Fruit fly (Drosophila melanogaster) whole organism, embryonic: ENCODE measurements around the gene jet.

Experiments
- Asciz ChIP-seq: fragments of 200-800 bp; sonication (Bioruptor generic); optimal IDR thresholded peaks from 2 replicates; lab custom pipeline; 2017; ENCODE audit warnings: missing biosample characterization, mild to moderate bottlenecking, missing genetic modification characterization, missing genetic modification reagents
- B-H1 ChIP-seq: fragments of 200-800 bp; sonication (Bioruptor generic); IDR thresholded peaks from 3 replicates; pipeline ENCODE4 v1.3.6; 2022; ENCODE audit warnings: missing biosample characterization, missing genetic modification characterization
- Bgb ChIP-seq: fragments of 200-800 bp; sonication (Bioruptor generic); IDR thresholded peaks from 2 replicates; pipeline ENCODE4 v1.3.6; 2022; ENCODE audit warnings: missing biosample characterization, missing genetic modification characterization; ENCODE audit not compliant: partially characterized antibody
- CG10267 ChIP-seq: fragments of 200-800 bp; sonication (Bioruptor generic); optimal IDR thresholded peaks from 2 replicates; lab custom pipeline; 2018; ENCODE audit warnings: missing biosample characterization, mild to moderate bottlenecking, missing genetic modification characterization, moderate library complexity
- CG12071 ChIP-seq: fragments of 200-800 bp; sonication (Bioruptor generic); optimal IDR thresholded peaks from 3 replicates; lab custom pipeline; 2018; ENCODE audit warnings: missing biosample characterization, mild to moderate bottlenecking, missing genetic modification characterization
- CG12391 ChIP-seq: fragments of 200-800 bp; sonication (Bioruptor generic); optimal IDR thresholded peaks from 3 replicates; lab custom pipeline; 2018; ENCODE audit warnings: missing biosample characterization, mild to moderate bottlenecking, missing genetic modification characterization, moderate library complexity
- CG13894 ChIP-seq: fragments of 200-800 bp; sonication (Bioruptor generic); optimal IDR thresholded peaks from 3 replicates; lab custom pipeline; 2018; ENCODE audit warnings: missing biosample characterization, mild to moderate bottlenecking, missing genetic modification characterization, moderate library complexity
- CG15479 ChIP-seq: fragments of 200-800 bp; sonication (Bioruptor generic); optimal IDR thresholded peaks from 3 replicates; lab custom pipeline; 2019; ENCODE audit warnings: missing biosample characterization, mild to moderate bottlenecking, missing genetic modification characterization, moderate library complexity
- CG16813 ChIP-seq: fragments of 200-800 bp; sonication (Bioruptor generic); IDR thresholded peaks from 3 replicates; pipeline ENCODE4 v1.3.6; 2022; ENCODE audit warnings: missing biosample characterization, missing genetic modification characterization; ENCODE audit not compliant: partially characterized antibody
- CG17328 ChIP-seq: fragments of 200-800 bp; sonication (Bioruptor generic); IDR thresholded peaks from 2 replicates; pipeline ENCODE4 v1.3.6; 2022; ENCODE audit warnings: missing biosample characterization, missing genetic modification characterization
- CG2202 ChIP-seq: fragments of 200-800 bp; sonication (Bioruptor generic); optimal IDR thresholded peaks from 2 replicates; lab custom pipeline; 2018; ENCODE audit warnings: missing biosample characterization, mild to moderate bottlenecking, missing genetic modification characterization
- CG2712 ChIP-seq: fragments of 200-800 bp; optimal IDR thresholded peaks from 3 replicates; lab custom pipeline; 2019; ENCODE audit warnings: missing biosample characterization, mild to moderate bottlenecking, missing genetic modification characterization, moderate library complexity
- CG32532 ChIP-seq: fragments of 200-800 bp; sonication (Bioruptor generic); IDR thresholded peaks from 2 replicates; pipeline ENCODE4 v1.3.6; 2022; ENCODE audit warnings: missing biosample characterization, missing genetic modification characterization
- CG33557 ChIP-seq: fragments of 200-800 bp; sonication (Bioruptor generic); optimal IDR thresholded peaks from 2 replicates; lab custom pipeline; 2019; ENCODE audit warnings: missing biosample characterization, mild to moderate bottlenecking, missing genetic modification characterization, moderate library complexity
- CG6175 ChIP-seq: fragments of 200-800 bp; sonication (Bioruptor generic); IDR thresholded peaks from 3 replicates; pipeline ENCODE4 v1.3.6; 2022; ENCODE audit warnings: missing biosample characterization, missing genetic modification characterization
- CTCF ChIP-seq: fragments of 200-800 bp; sonication (Bioruptor generic); optimal IDR thresholded peaks from 2 replicates; lab custom pipeline; 2017; ENCODE audit warnings: missing biosample characterization, mild to moderate bottlenecking, missing genetic modification characterization, moderate library complexity
- Eip74EF ChIP-seq, 2 experiments: fragments of 200-800 bp in 1 of 2; fragments of >200 bp in 1 of 2; sonication (Bioruptor generic) in 1 of 2; optimal IDR thresholded peaks; 2 replicates each; lab custom pipeline; 2017 to 2019; ENCODE audit warnings: missing biosample characterization in 2 of 2, missing genetic modification characterization in 2 of 2, mild to moderate bottlenecking in 1 of 2, moderate library complexity in 1 of 2
- Hand ChIP-seq: fragments of 200-800 bp; sonication (Bioruptor generic); optimal IDR thresholded peaks from 2 replicates; lab custom pipeline; 2017; ENCODE audit warnings: mild to moderate bottlenecking, missing biosample characterization, missing genetic modification reagents, missing genetic modification characterization
- Hmx ChIP-seq: fragments of 200-800 bp; sonication (Bioruptor generic); optimal IDR thresholded peaks from 2 replicates; lab custom pipeline; 2016; ENCODE audit warnings: missing biosample characterization, missing genetic modification characterization
- Hsf ChIP-seq: fragments of 200-800 bp; sonication (Bioruptor generic); optimal IDR thresholded peaks from 3 replicates; lab custom pipeline; 2016; ENCODE audit warnings: missing biosample characterization, missing genetic modification characterization
- Mad ChIP-seq: fragments of 200-800 bp; sonication (Bioruptor generic); optimal IDR thresholded peaks from 2 replicates; lab custom pipeline; 2016; ENCODE audit warnings: missing biosample characterization, missing genetic modification characterization
- Med ChIP-seq: fragments of 200-800 bp; sonication (Bioruptor generic); peaks from one replicate; lab custom pipeline; 2016; ENCODE audit warnings: missing biosample characterization, missing genetic modification characterization, mild to moderate bottlenecking, inconsistent platforms, moderate library complexity
- Mrtf ChIP-seq: fragments of 200-800 bp; sonication (Bioruptor generic); IDR thresholded peaks from 3 replicates; pipeline ENCODE4 v1.3.6; 2022; ENCODE audit warnings: missing biosample characterization, missing genetic modification characterization
- Opbp ChIP-seq: fragments of 200-800 bp; sonication (Bioruptor generic); IDR thresholded peaks from 3 replicates; pipeline ENCODE4 v1.3.6; 2022; ENCODE audit warnings: missing biosample characterization, missing genetic modification characterization; ENCODE audit not compliant: partially characterized antibody
- Pdp1 ChIP-seq, 2 experiments: fragments of 200-800 bp; sonication (Bioruptor generic); optimal IDR thresholded peaks; 3 replicates each; lab custom pipeline; 2016; ENCODE audit warnings: missing biosample characterization in 2 of 2, missing genetic modification characterization in 2 of 2, mild to moderate bottlenecking in 1 of 2, moderate library complexity in 1 of 2
- Ssrp ChIP-seq: fragments of 200-800 bp; sonication (Bioruptor generic); optimal IDR thresholded peaks from 2 replicates; lab custom pipeline; 2018; ENCODE audit warnings: missing biosample characterization, mild to moderate bottlenecking, missing genetic modification characterization, moderate library complexity
- Trl ChIP-seq, 3 experiments: fragments of >200 bp in 2 of 3; fragments of 200-800 bp in 1 of 3; sonication (Bioruptor generic) in 1 of 3; optimal IDR thresholded peaks; 2 replicates in 1 of 3; 3 replicates in 2 of 3; lab custom pipeline; 2016 to 2017; ENCODE audit warnings: missing biosample characterization in 1 of 3, missing genetic modification characterization in 1 of 3
- amos ChIP-seq: fragments of 200-800 bp; sonication (Bioruptor generic); IDR thresholded peaks from 2 replicates; pipeline ENCODE4 v1.3.6; 2022; ENCODE audit warnings: missing biosample characterization, missing genetic modification characterization; ENCODE audit not compliant: partially characterized antibody
- aop ChIP-seq: fragments of 200-800 bp; sonication (Bioruptor generic); IDR thresholded peaks from 2 replicates; pipeline ENCODE4 v1.3.6; 2022; ENCODE audit warnings: missing biosample characterization, missing genetic modification characterization
- ato ChIP-seq: fragments of 200-800 bp; sonication (Bioruptor generic); IDR thresholded peaks from 2 replicates; pipeline ENCODE4 v1.3.6; 2022; ENCODE audit warnings: missing biosample characterization, missing genetic modification characterization; ENCODE audit not compliant: partially characterized antibody
- cas ChIP-seq: fragments of 200-800 bp; sonication (Bioruptor generic); IDR thresholded peaks from 2 replicates; pipeline ENCODE4 v1.3.6; 2022; ENCODE audit warnings: missing biosample characterization, missing genetic modification characterization
- chinmo ChIP-seq: fragments of 200-800 bp; sonication (Bioruptor generic); IDR thresholded peaks from 4 replicates; pipeline ENCODE4 v1.3.6; 2022; ENCODE audit warnings: missing biosample characterization, missing genetic modification characterization; ENCODE audit not compliant: partially characterized antibody
- exex ChIP-seq: fragments of 200-800 bp; sonication (Bioruptor generic); optimal IDR thresholded peaks from 4 replicates; lab custom pipeline; 2018; ENCODE audit warnings: missing biosample characterization, mild to moderate bottlenecking, missing genetic modification characterization, moderate library complexity
- insv ChIP-seq, 2 experiments: fragments of 200-800 bp; sonication (Bioruptor generic); optimal IDR thresholded peaks; 3 replicates each; lab custom pipeline; 2016 to 2018; ENCODE audit warnings: missing biosample characterization in 2 of 2, missing genetic modification characterization in 2 of 2
- rib ChIP-seq: fragments of 200-800 bp; sonication (Bioruptor generic); IDR thresholded peaks from 2 replicates; pipeline ENCODE4 v1.3.6; 2022; ENCODE audit warnings: missing biosample characterization, missing genetic modification characterization
- sd ChIP-seq: fragments of 200-800 bp; sonication (Bioruptor generic); optimal IDR thresholded peaks from 3 replicates; lab custom pipeline; 2018; ENCODE audit warnings: missing biosample characterization, mild to moderate bottlenecking, missing genetic modification characterization, moderate library complexity
- slou ChIP-seq: fragments of 200-800 bp; sonication (Bioruptor generic); optimal IDR thresholded peaks from 3 replicates; lab custom pipeline; 2016; ENCODE audit warnings: missing biosample characterization, missing genetic modification characterization
- slp2 ChIP-seq: fragments of 200-800 bp; sonication (Bioruptor generic); optimal IDR thresholded peaks from 2 replicates; lab custom pipeline; 2016; ENCODE audit warnings: missing biosample characterization, missing genetic modification characterization
- vvl ChIP-seq: fragments of 200-800 bp; sonication (Bioruptor generic); IDR thresholded peaks from 2 replicates; pipeline ENCODE4 v1.3.6; 2022; ENCODE audit warnings: missing biosample characterization, missing genetic modification characterization

The jet gene

DNA sequence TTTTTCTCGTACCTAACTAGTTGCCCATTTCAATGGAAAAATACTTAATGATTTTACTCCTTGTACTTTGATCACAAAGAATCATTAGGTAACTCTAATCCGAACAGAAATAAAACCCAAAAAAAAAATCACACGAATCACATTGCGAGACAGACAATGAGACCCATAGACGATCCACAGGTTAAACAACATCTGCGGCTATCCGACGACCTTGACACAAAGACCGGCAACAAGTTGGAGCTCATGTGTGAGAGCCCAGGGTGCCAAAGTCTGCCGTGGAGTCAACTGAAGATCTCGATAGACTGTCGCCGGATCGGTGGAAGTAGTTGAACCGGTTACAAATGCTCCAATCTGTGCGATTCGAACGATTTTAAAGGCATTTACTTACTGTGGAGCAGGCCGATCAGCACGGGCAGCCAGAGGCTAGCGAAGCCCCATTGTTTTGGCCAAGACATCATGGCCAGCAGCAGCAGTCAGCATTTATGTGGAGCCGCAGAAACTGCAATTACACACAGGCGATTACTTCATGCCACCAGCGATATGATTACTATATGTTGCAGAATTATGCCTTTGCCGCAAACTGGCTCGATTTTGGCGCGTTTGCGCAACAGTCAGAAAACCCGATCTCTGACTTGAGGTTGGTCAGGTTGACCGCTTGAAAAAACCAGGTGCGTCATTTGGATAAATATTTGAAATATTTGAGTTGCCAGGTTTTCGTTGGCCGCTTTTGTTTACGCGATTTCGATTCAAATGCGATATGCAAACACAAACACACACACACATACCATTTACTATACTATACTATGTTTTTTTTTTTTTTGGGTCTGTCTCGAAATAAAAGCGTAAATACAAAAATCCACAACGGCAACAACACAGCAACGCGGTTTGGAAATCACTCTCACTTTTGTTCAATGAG, 44.0 kb downstream of the jet start (continued):
- peak; percentile 72; the same call in 2 of the 4 replicates for TF ChIP-seq chinmo (GFP tag; lab: Robert Waterston, UW)
- no peak for TF ChIP-seq cas
- TF ChIP-seq slou (GFP tag; lab: Kevin White, UChicago): no peak
- TF ChIP-seq Hsf (GFP tag; lab: Kevin White, UChicago): no peak
- no peak for TF ChIP-seq CG17328 (GFP tag; lab: Robert Waterston, UW)
- no peak for TF ChIP-seq Opbp (GFP tag; lab: Robert Waterston, UW)
- no peak for TF ChIP-seq CG12391 (tag; lab: Kevin White, UChicago)
- TF ChIP-seq aop (GFP tag; lab: Robert Waterston, UW): no peak
- no peak for TF ChIP-seq slp2
- no peak for TF ChIP-seq Pdp1 (GFP tag; optimal IDR thresholded peaks at IDR 0.05; lab: Kevin White, UChicago)
- no peak for TF ChIP-seq Ssrp (tag; lab: Kevin White, UChicago)
- TF ChIP-seq B-H1 (GFP tag; lab: Robert Waterston, UW): no peak
- TF ChIP-seq CG2712: no peak
- no peak for TF ChIP-seq Eip74EF (GFP tag; optimal IDR thresholded peaks at IDR 0.05; lab: Kevin White, UChicago)
- no peak for TF ChIP-seq CG32532 (GFP tag; lab: Robert Waterston, UW)
- TF ChIP-seq Asciz (GFP tag; lab: Kevin White, UChicago): no peak
- no peak for TF ChIP-seq Trl (optimal IDR thresholded peaks at IDR 0.05; lab: Kevin White, UChicago)
- TF ChIP-seq Trl (GFP tag; optimal IDR thresholded peaks at IDR 0.05; lab: Kevin White, UChicago): no peak
- 0 out of 3 replicates have a peak, but pooled peaks have one; percentile 24 for TF ChIP-seq CG6175 (GFP tag; lab: Robert Waterston, UW)
- no peak for TF ChIP-seq Mad (GFP tag; lab: Kevin White, UChicago)
- no peak for TF ChIP-seq CG15479 (GFP tag; lab: Kevin White, UChicago)

DNA sequence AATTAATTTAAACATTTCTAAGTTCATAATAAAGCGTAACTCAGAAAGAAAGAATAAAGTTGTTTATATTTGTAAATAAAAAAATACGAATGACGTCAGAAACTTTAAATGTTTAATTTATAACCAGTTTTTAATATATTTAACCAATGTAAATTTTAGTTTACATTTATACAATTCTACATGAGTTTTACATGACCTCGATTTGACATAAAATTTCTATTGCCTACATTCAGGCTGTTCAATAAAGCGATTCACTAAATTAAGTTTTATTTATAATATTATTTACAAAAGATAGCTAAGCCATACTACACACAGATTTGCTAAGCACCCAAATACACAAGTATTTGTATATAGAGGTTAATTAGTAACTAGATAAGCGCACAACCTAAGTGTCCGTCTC, 45.7 kb downstream of the jet start:
- TF ChIP-seq Mrtf (GFP tag; lab: Robert Waterston, UW): no peak
- TF ChIP-seq amos: peak; percentile 68
- TF ChIP-seq Bgb (GFP tag; lab: Robert Waterston, UW): peak; percentile 64
- peak; percentile 27 for TF ChIP-seq CTCF
- peak; percentile 52; the same call in 1 of the 3 replicates for TF ChIP-seq CG16813
- TF ChIP-seq Hmx (GFP tag; lab: Kevin White, UChicago): no peak

DNA sequence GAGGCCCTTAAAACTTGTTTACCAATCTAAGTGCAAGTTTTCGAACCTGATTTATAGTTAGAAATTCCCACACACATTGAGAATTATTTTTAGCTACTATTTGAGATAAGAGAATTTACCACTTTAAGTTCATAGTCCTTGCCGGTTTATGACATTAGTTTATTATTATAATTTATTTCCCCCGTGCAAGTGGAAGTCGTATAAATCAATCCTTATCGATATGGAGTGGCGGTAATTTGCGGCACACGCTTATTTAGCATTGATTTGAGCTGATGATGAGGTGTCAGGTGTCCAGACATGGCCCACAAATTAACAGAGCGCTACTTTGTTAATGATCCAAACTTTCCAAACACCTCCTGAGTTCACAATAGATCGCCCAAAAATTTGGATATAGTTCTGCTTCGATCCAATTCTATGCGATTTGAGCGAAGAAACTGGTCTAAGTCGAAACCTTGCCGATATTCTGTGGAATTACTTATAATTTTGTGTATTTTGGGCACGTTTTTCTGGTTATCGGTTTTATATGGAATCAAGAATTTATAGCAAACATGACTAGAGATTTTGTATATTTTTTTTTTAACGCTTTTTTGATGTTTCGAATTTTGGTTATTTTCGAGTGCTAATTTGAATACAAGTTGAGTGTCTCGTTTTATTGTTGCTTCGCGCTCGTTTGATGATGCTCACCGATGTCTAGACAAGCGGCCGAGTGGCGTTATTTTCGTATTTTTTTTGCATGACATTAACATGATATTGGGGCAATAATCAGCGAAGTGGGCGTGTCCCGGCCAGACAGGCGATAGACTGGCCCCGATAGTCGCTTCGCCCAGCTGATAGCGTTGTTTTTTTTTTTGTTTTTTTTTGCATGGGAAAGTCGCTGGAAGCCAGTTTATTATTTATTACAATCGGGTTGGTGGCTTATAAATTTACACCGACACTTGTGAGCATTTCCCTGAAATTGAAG, 49.7 kb downstream of the jet start:
- peak; percentile 99 for TF ChIP-seq CG13894 (tag; lab: Kevin White, UChicago)
- TF ChIP-seq CG12071: no peak
- TF ChIP-seq vvl (GFP tag; lab: Robert Waterston, UW): peak; percentile 87
- peak; percentile 15; the same call in 1 of the 2 replicates for TF ChIP-seq rib (GFP tag; lab: Robert Waterston, UW)
- TF ChIP-seq chinmo (GFP tag; lab: Robert Waterston, UW): peak; percentile 52; the same call in 1 of the 4 replicates
- no peak for TF ChIP-seq insv (GFP tag; optimal IDR thresholded peaks at IDR 0.05; lab: Kevin White, UChicago)
- TF ChIP-seq sd: peak; percentile 50
- no peak for TF ChIP-seq Hand (GFP tag; lab: Kevin White, UChicago)
- TF ChIP-seq CG17328 (GFP tag; lab: Robert Waterston, UW): no peak
- TF ChIP-seq ato (GFP tag; lab: Robert Waterston, UW): no peak
- no peak for TF ChIP-seq CG10267 (tag; lab: Kevin White, UChicago)
- no peak for TF ChIP-seq CG33557 (GFP tag; lab: Kevin White, UChicago)
- TF ChIP-seq CG2202 (tag; lab: Kevin White, UChicago): no peak
- peak; percentile 66 for TF ChIP-seq exex (tag; lab: Kevin White, UChicago)
- TF ChIP-seq Med (GFP tag; lab: Kevin White, UChicago): peak; percentile 86
